Worm (Caenorhabditis elegans): ENCODE results near the gene T20D3.14.

- TF ChIP-seq pha-4 (tag; optimal IDR thresholded peaks at IDR 0.05) (no peak), unc-62 (GFP tag; optimal IDR thresholded peaks at IDR 0.05) (no peak), sem-2 (GFP tag; optimal IDR thresholded peaks at IDR 0.05) (no peak), ces-1 (GFP tag; optimal IDR thresholded peaks at IDR 0.05) (no peak), snpc-4 (tag; optimal IDR thresholded peaks at IDR 0.05) (no peak), blmp-1 (tag; optimal IDR thresholded peaks at IDR 0.05) (no peak), bed-3 (GFP tag; optimal IDR thresholded peaks at IDR 0.05) (no peak), ceh-83 (GFP tag; optimal IDR thresholded peaks at IDR 0.05) (no peak)
Observed at ce11 chrIV:9299145-9299544, 36.6 kb downstream of the T20D3.14 start, which contains the start of gene F49C12.2.

All from whole organism, mixed stage, embryonic.